Fruit fly (Drosophila melanogaster) whole organism, adult: Measurements from ENCODE around the gene Polr2B.
A peak's percentile ranks its signal among the peaks of the same experiment; 100 is the strongest.

ENCODE experiments used
- CG11617 ChIP-seq: fragments of 200-800 bp; sonication (Bioruptor generic); optimal IDR thresholded peaks from 2 replicates; lab custom pipeline; 2017; ENCODE audit warnings: mild to moderate bottlenecking, missing biosample characterization, missing genetic modification reagents, missing genetic modification characterization
- CG12768 ChIP-seq: fragments of 200-800 bp; sonication (Bioruptor generic); optimal IDR thresholded peaks from 2 replicates; lab custom pipeline; 2017; ENCODE audit warnings: missing biosample characterization, missing genetic modification characterization, mild to moderate bottlenecking, moderate library complexity, missing genetic modification reagents
- CG14711 ChIP-seq: fragments of 200-800 bp; sonication (Bioruptor generic); optimal IDR thresholded peaks from 2 replicates; lab custom pipeline; 2018; ENCODE audit warnings: missing biosample characterization, mild to moderate bottlenecking, missing genetic modification characterization, moderate library complexity
- CG1620 ChIP-seq: fragments of 200-800 bp; sonication (Bioruptor generic); optimal IDR thresholded peaks from 2 replicates; lab custom pipeline; 2016; ENCODE audit warnings: missing biosample characterization, missing genetic modification characterization
- CG33017 ChIP-seq: fragments of 200-800 bp; sonication (Bioruptor generic); optimal IDR thresholded peaks from 2 replicates; lab custom pipeline; 2018; ENCODE audit warnings: missing biosample characterization, mild to moderate bottlenecking, missing genetic modification characterization, moderate library complexity
- CG5204 ChIP-seq: fragments of 200-800 bp; sonication (Bioruptor generic); optimal IDR thresholded peaks from 2 replicates; lab custom pipeline; 2016; ENCODE audit warnings: missing biosample characterization, missing genetic modification characterization
- CG7045 ChIP-seq: fragments of 200-800 bp; sonication (Bioruptor generic); optimal IDR thresholded peaks from 2 replicates; lab custom pipeline; 2017; ENCODE audit warnings: missing biosample characterization, mild to moderate bottlenecking, missing genetic modification characterization
- CG7101 ChIP-seq: fragments of 200-800 bp; sonication (Bioruptor generic); optimal IDR thresholded peaks from 2 replicates; lab custom pipeline; 2018; ENCODE audit warnings: missing biosample characterization, mild to moderate bottlenecking, missing genetic modification characterization, moderate library complexity
- Clk ChIP-seq: fragments of 200-800 bp; sonication (Bioruptor generic); optimal IDR thresholded peaks from 2 replicates; lab custom pipeline; 2017; ENCODE audit warnings: missing biosample characterization, missing genetic modification characterization
- Crg-1 ChIP-seq: fragments of 200-800 bp; sonication (Bioruptor generic); optimal IDR thresholded peaks from 2 replicates; lab custom pipeline; 2016; ENCODE audit warnings: missing biosample characterization, missing genetic modification characterization
- Hr96 ChIP-seq: fragments of 200-800 bp; sonication (Bioruptor generic); optimal IDR thresholded peaks from 2 replicates; lab custom pipeline; 2016; ENCODE audit warnings: missing biosample characterization, missing genetic modification characterization
- Mnt ChIP-seq: fragments of 200-800 bp; sonication (Bioruptor generic); optimal IDR thresholded peaks from 2 replicates; lab custom pipeline; 2016; ENCODE audit warnings: missing biosample characterization, mild to moderate bottlenecking, missing genetic modification characterization
- bab1 ChIP-seq: fragments of 200-800 bp; sonication (Bioruptor generic); optimal IDR thresholded peaks from 3 replicates; lab custom pipeline; 2019; ENCODE audit warnings: missing biosample characterization, mild to moderate bottlenecking, missing genetic modification characterization, moderate library complexity
- cic ChIP-seq: fragments of 200-800 bp; sonication (Bioruptor generic); optimal IDR thresholded peaks from 2 replicates; lab custom pipeline; 2017; ENCODE audit warnings: missing biosample characterization, mild to moderate bottlenecking, missing genetic modification characterization, moderate library complexity
- cnc ChIP-seq, 2 experiments: fragments of >200 bp; optimal IDR thresholded peaks; 2 replicates each; lab custom pipeline; 2017
- kay ChIP-seq: fragments of 200-800 bp; sonication (Bioruptor generic); peaks from one replicate; lab custom pipeline; 2016; ENCODE audit warnings: missing biosample characterization, missing genetic modification characterization, borderline replicate concordance
- ovo ChIP-seq: fragments of 200-800 bp; sonication (Bioruptor generic); optimal IDR thresholded peaks from 2 replicates; lab custom pipeline; 2016; ENCODE audit warnings: missing biosample characterization, missing genetic modification characterization
- pad ChIP-seq: fragments of 200-800 bp; sonication (Bioruptor generic); optimal IDR thresholded peaks from 3 replicates; lab custom pipeline; 2017; ENCODE audit warnings: missing biosample characterization, missing genetic modification characterization, mild to moderate bottlenecking, moderate library complexity, missing genetic modification reagents
- tj ChIP-seq: fragments of 200-800 bp; sonication (Bioruptor generic); optimal IDR thresholded peaks from 3 replicates; lab custom pipeline; 2017; ENCODE audit warnings: missing biosample characterization, mild to moderate bottlenecking, missing genetic modification characterization, moderate library complexity
- toe ChIP-seq: fragments of 200-800 bp; sonication (Bioruptor generic); optimal IDR thresholded peaks from 2 replicates; lab custom pipeline; 2016; ENCODE audit warnings: missing biosample characterization, missing genetic modification characterization

Gene Polr2B

DNA sequence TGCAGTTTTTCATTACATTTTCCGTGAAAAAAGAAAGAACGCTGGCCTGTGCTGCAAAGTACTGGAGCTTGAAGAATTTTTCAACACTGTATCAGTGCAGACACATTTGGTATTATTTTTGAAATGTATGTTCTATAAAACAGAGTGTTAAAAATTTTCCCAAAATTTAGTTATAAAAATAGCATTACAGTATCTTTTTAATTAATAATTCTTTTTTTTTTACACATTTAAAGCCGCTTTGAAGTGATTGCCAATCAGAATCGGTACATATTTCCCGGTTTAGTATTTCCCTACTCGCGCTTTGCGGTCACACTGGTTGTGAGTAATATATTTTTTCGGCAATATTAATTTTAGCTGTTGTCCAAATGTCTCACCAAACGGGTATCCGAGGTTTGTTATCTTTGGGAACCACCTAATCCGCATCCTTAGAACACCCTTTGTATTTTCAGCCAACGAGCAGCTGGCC is 3.2 kb upstream of the Polr2B start, which contains the start of the genes Abi and twf:
Gene Abi (minus strand): TSS at position 74 of the 466 bp plus-strand sequence.
Gene twf (plus strand): TSS at position 308 of the 466 bp plus-strand sequence.
- TF ChIP-seq cnc (optimal IDR thresholded peaks at IDR 0.05; lab: Kevin White, UChicago) (no peak), CG7045 (GFP tag; lab: Kevin White, UChicago) (peak; percentile 50), Mnt (GFP tag; lab: Kevin White, UChicago) (peak; percentile 66), CG1620 (GFP tag; lab: Kevin White, UChicago) (peak; percentile 86), CG7101 (peak; percentile 79), Clk (GFP tag; lab: Kevin White, UChicago) (no peak), Hr96 (GFP tag; lab: Kevin White, UChicago) (peak; percentile 50), cic (GFP tag; lab: Kevin White, UChicago) (peak; percentile 33), toe (GFP tag; lab: Kevin White, UChicago) (peak; percentile 66), CG33017 (tag; lab: Kevin White, UChicago) (peak; percentile 43), bab1 (peak; percentile 68), CG11617 (GFP tag; lab: Kevin White, UChicago) (peak; percentile 54), Crg-1 (GFP tag; lab: Kevin White, UChicago) (peak; percentile 86), kay (peak; percentile 93), CG5204 (peak; percentile 79), ovo (GFP tag; lab: Kevin White, UChicago) (peak; percentile 56), CG14711 (peak; percentile 79), pad (GFP tag; lab: Kevin White, UChicago) (peak; percentile 67), tj (GFP tag; lab: Kevin White, UChicago) (peak; percentile 28), CG12768 (GFP tag; lab: Kevin White, UChicago) (peak; percentile 69)

DNA sequence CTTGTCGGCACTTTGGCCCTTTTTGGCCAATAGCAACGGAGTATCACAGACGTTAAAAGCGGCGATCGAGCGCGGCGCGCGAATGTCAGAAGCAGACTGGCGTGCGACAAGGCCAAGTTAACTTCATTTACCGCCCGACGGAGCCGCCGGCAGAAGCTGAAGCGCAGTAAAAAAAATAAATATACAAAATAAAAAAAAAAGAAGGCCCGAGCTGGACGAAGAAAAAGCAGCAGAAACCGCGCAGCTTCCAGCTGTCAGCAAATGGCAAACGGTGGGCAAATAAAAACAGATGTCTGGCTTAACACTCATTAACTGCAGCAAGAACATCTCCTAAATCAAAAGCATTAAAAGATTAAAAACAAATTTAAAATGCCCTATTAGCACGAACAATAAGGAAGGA is 6.4 kb downstream of the Polr2B start, which contains the start of gene CG14356:
Gene CG14356 (minus strand): TSS at position 101 of the 400 bp plus-strand sequence.
- no peak for TF ChIP-seq Hr96 (GFP tag; lab: Kevin White, UChicago)
- no peak for TF ChIP-seq Crg-1 (GFP tag; lab: Kevin White, UChicago)
- no peak for TF ChIP-seq CG12768 (GFP tag; lab: Kevin White, UChicago)
- TF ChIP-seq CG1620 (GFP tag; lab: Kevin White, UChicago): no peak
- no peak for TF ChIP-seq CG5204
- no peak for TF ChIP-seq CG7101

dm6 chr3R:14140912-14141311 is 15.3 kb downstream of the Polr2B start:
- no peak for TF ChIP-seq Crg-1 (GFP tag; lab: Kevin White, UChicago)
- no peak for TF ChIP-seq cnc (optimal IDR thresholded peaks at IDR 0.05; lab: Kevin White, UChicago)
- TF ChIP-seq ovo (GFP tag; lab: Kevin White, UChicago): no peak
- TF ChIP-seq pad (GFP tag; lab: Kevin White, UChicago): no peak
- TF ChIP-seq CG12768 (GFP tag; lab: Kevin White, UChicago): no peak
- TF ChIP-seq toe (GFP tag; lab: Kevin White, UChicago): no peak
- TF ChIP-seq CG11617 (GFP tag; lab: Kevin White, UChicago): no peak
- no peak for TF ChIP-seq tj (GFP tag; lab: Kevin White, UChicago)
- no peak for TF ChIP-seq CG33017 (tag; lab: Kevin White, UChicago)
- TF ChIP-seq bab1: no peak
- no peak for TF ChIP-seq CG1620 (GFP tag; lab: Kevin White, UChicago)
- TF ChIP-seq kay: no peak
- no peak for TF ChIP-seq Hr96 (GFP tag; lab: Kevin White, UChicago)
- TF ChIP-seq CG14711: no peak
- TF ChIP-seq CG7045 (GFP tag; lab: Kevin White, UChicago): no peak
- no peak for TF ChIP-seq CG7101

- TF ChIP-seq CG5204 (no peak), Crg-1 (GFP tag; lab: Kevin White, UChicago) (no peak), cnc (optimal IDR thresholded peaks at IDR 0.05; lab: Kevin White, UChicago) (no peak), toe (GFP tag; lab: Kevin White, UChicago) (no peak)
These were observed 26.2 kb downstream of the Polr2B start, which contains the start of gene CG14355 for dm6 chr3R:14151840-14152239. CG14355 (minus strand) TSS chr3R:14151940.

DNA sequence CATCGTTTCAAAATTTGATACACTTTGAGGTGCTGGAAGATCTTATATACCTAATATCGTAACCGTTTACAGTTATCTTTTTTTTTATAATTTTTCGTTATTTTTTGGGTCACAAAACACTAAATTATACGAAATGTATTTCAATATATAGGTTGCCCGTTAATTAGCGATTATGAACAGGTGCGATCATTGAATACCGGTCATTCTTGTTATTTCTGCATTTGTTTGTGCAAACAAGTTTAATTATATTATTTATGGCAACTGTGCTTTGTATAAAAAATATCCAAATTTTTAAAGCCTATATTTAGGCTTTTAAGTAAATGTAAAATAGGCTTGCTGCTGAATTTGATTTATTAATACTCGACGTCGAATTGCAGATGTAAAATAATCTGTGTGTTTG is 27.0 kb downstream of the Polr2B start, which contains the start of gene CG42500:
Gene CG42500 (minus strand): TSS at position 101 of the 400 bp plus-strand sequence.
- TF ChIP-seq CG14711: no peak
- no peak for TF ChIP-seq CG12768 (GFP tag; lab: Kevin White, UChicago)
- TF ChIP-seq Crg-1 (GFP tag; lab: Kevin White, UChicago): no peak
- no peak for TF ChIP-seq kay
- TF ChIP-seq bab1: no peak
- no peak for TF ChIP-seq cic (GFP tag; lab: Kevin White, UChicago)
- TF ChIP-seq tj (GFP tag; lab: Kevin White, UChicago): no peak
- TF ChIP-seq cnc (optimal IDR thresholded peaks at IDR 0.05; lab: Kevin White, UChicago): no peak
- TF ChIP-seq Hr96 (GFP tag; lab: Kevin White, UChicago): no peak
- no peak for TF ChIP-seq Clk (GFP tag; lab: Kevin White, UChicago)
- no peak for TF ChIP-seq toe (GFP tag; lab: Kevin White, UChicago)
- no peak for TF ChIP-seq CG33017 (tag; lab: Kevin White, UChicago)
- TF ChIP-seq ovo (GFP tag; lab: Kevin White, UChicago): no peak
- no peak for TF ChIP-seq CG7045 (GFP tag; lab: Kevin White, UChicago)
- no peak for TF ChIP-seq CG1620 (GFP tag; lab: Kevin White, UChicago)

dm6 chr3R:14153729-14154128 is 28.1 kb downstream of the Polr2B start, which contains the start of gene Recs1:
Recs1 (minus strand) TSS chr3R:14153829.
- no peak for TF ChIP-seq cic (GFP tag; lab: Kevin White, UChicago)
- no peak for TF ChIP-seq kay
- no peak for TF ChIP-seq pad (GFP tag; lab: Kevin White, UChicago)
- no peak for TF ChIP-seq CG5204
- TF ChIP-seq CG1620 (GFP tag; lab: Kevin White, UChicago): no peak
- TF ChIP-seq bab1: no peak
- TF ChIP-seq CG7045 (GFP tag; lab: Kevin White, UChicago): no peak
- no peak for TF ChIP-seq toe (GFP tag; lab: Kevin White, UChicago)
- TF ChIP-seq CG14711: no peak
- no peak for TF ChIP-seq CG12768 (GFP tag; lab: Kevin White, UChicago)
- no peak for TF ChIP-seq CG33017 (tag; lab: Kevin White, UChicago)
- no peak for TF ChIP-seq Crg-1 (GFP tag; lab: Kevin White, UChicago)
- TF ChIP-seq CG7101: no peak
- no peak for TF ChIP-seq CG11617 (GFP tag; lab: Kevin White, UChicago)
- no peak for TF ChIP-seq Hr96 (GFP tag; lab: Kevin White, UChicago)
- TF ChIP-seq Clk (GFP tag; lab: Kevin White, UChicago): no peak
